Worm (Caenorhabditis elegans) whole organism, L2 larva: ENCODE measurements around the gene fip-7.

Experiments
- C34F6.9 ChIP-seq: fragments of 150-350 bp; optimal IDR thresholded peaks from 2 replicates; lab custom pipeline; 2014; ENCODE audit warnings: missing biosample characterization, missing genetic modification characterization
- F13H6.1 ChIP-seq: sonication (generic microtip); optimal IDR thresholded peaks from 2 replicates; lab custom pipeline; 2016; ENCODE audit warnings: missing genetic modification characterization, missing compliant biosample characterization
- Y55F3AM.14 ChIP-seq: fragments of 200-800 bp; sonication (Bioruptor generic); optimal IDR thresholded peaks from 2 replicates; lab custom pipeline; 2018; ENCODE audit warnings: mild to moderate bottlenecking, missing genetic modification characterization, missing compliant biosample characterization
- ZK546.5 ChIP-seq: sonication (generic microtip); optimal IDR thresholded peaks from 2 replicates; lab custom pipeline; 2017; ENCODE audit warnings: missing biosample characterization, missing genetic modification characterization
- alr-1 ChIP-seq: fragments of 150-350 bp; optimal IDR thresholded peaks from 2 replicates; lab custom pipeline; 2014; ENCODE audit warnings: missing biosample characterization, missing genetic modification characterization
- aly-2 ChIP-seq: fragments of 150-350 bp; optimal IDR thresholded peaks from 2 replicates; lab custom pipeline; 2014; ENCODE audit warnings: missing biosample characterization, missing genetic modification characterization
- ama-1 ChIP-seq: fragments of 150-350 bp; optimal IDR thresholded peaks from 2 replicates; lab custom pipeline; 2018; ENCODE audit warnings: inconsistent platforms
- blmp-1 ChIP-seq: sonication (generic microtip); optimal IDR thresholded peaks from 2 replicates; lab custom pipeline; 2017; ENCODE audit warnings: missing genetic modification characterization, mild to moderate bottlenecking, missing compliant biosample characterization, antibody characterized with exemption, moderate library complexity; ENCODE audit not compliant: insufficient read depth
- ceh-16 ChIP-seq: fragments of 150-350 bp; optimal IDR thresholded peaks from 2 replicates; lab custom pipeline; 2014; ENCODE audit warnings: missing biosample characterization, missing genetic modification characterization
- ceh-82 ChIP-seq: fragments of 150-350 bp; optimal IDR thresholded peaks from 2 replicates; lab custom pipeline; 2014; ENCODE audit warnings: missing biosample characterization, missing genetic modification characterization
- crh-2 ChIP-seq: sonication (generic microtip); optimal IDR thresholded peaks from 2 replicates; lab custom pipeline; 2017; ENCODE audit warnings: missing biosample characterization, missing genetic modification characterization
- dmd-4 ChIP-seq: sonication (generic microtip); optimal IDR thresholded peaks from 2 replicates; lab custom pipeline; 2017; ENCODE audit warnings: missing biosample characterization, missing genetic modification characterization
- egl-27 ChIP-seq: sonication (generic microtip); optimal IDR thresholded peaks from 3 replicates; lab custom pipeline; 2017; ENCODE audit warnings: missing biosample characterization, missing genetic modification reagents, missing genetic modification characterization
- elt-1 ChIP-seq: fragments of 150-350 bp; optimal IDR thresholded peaks from 2 replicates; lab custom pipeline; 2014; ENCODE audit warnings: missing biosample characterization, missing genetic modification characterization
- elt-3 ChIP-seq: sonication (generic microtip); optimal IDR thresholded peaks from 2 replicates; lab custom pipeline; 2017; ENCODE audit warnings: missing biosample characterization, missing genetic modification characterization
- lin-11 ChIP-seq: fragments of 150-350 bp; sonication (generic microtip); optimal IDR thresholded peaks from 2 replicates; lab custom pipeline; 2014; ENCODE audit warnings: missing biosample characterization, missing genetic modification characterization, inconsistent platforms, mixed read lengths
- lin-13 ChIP-seq: fragments of 150-350 bp; optimal IDR thresholded peaks from 2 replicates; lab custom pipeline; 2014; ENCODE audit warnings: missing biosample characterization, missing genetic modification reagents, missing genetic modification characterization
- lin-39 ChIP-seq: fragments of 150-350 bp; optimal IDR thresholded peaks from 2 replicates; lab custom pipeline; 2014; ENCODE audit warnings: missing biosample characterization, missing genetic modification reagents, missing genetic modification characterization
- lsy-2 ChIP-seq, 2 experiments: fragments of 150-350 bp in 1 of 2; sonication (generic microtip) in 1 of 2; optimal IDR thresholded peaks; 2 replicates each; lab custom pipeline; 2014 to 2017; ENCODE audit warnings: missing biosample characterization in 2 of 2, missing genetic modification characterization in 2 of 2
- mab-5 ChIP-seq: fragments of 150-350 bp; optimal IDR thresholded peaks from 2 replicates; lab custom pipeline; 2014; ENCODE audit warnings: missing biosample characterization, missing genetic modification characterization
- mbf-1 ChIP-seq: sonication (generic microtip); optimal IDR thresholded peaks from 2 replicates; lab custom pipeline; 2017; ENCODE audit warnings: missing biosample characterization, missing genetic modification characterization
- mdl-1 ChIP-seq, 2 experiments: fragments of 150-350 bp in 1 of 2; sonication (generic microtip) in 1 of 2; optimal IDR thresholded peaks; 2 replicates each; lab custom pipeline; 2017; ENCODE audit warnings: missing biosample characterization in 2 of 2, missing genetic modification characterization in 2 of 2
- nhr-10 ChIP-seq: sonication (generic microtip); optimal IDR thresholded peaks from 2 replicates; lab custom pipeline; 2017; ENCODE audit warnings: missing biosample characterization, missing genetic modification characterization
- nhr-11 ChIP-seq: fragments of 150-350 bp; optimal IDR thresholded peaks from 2 replicates; lab custom pipeline; 2014; ENCODE audit warnings: missing biosample characterization, missing genetic modification characterization
- nhr-12 ChIP-seq: fragments of 150-350 bp; optimal IDR thresholded peaks from 2 replicates; lab custom pipeline; 2014; ENCODE audit warnings: missing biosample characterization, missing genetic modification characterization
- nhr-129 ChIP-seq: fragments of 150-350 bp; optimal IDR thresholded peaks from 2 replicates; lab custom pipeline; 2014; ENCODE audit warnings: missing biosample characterization, missing genetic modification characterization
- nhr-21 ChIP-seq: fragments of 150-350 bp; optimal IDR thresholded peaks from 2 replicates; lab custom pipeline; 2014; ENCODE audit warnings: missing biosample characterization, missing genetic modification characterization
- nhr-237 ChIP-seq: fragments of 150-350 bp; optimal IDR thresholded peaks from 2 replicates; lab custom pipeline; 2014; ENCODE audit warnings: missing biosample characterization, missing genetic modification characterization
- nhr-25 ChIP-seq: fragments of 150-350 bp; sonication (generic microtip); optimal IDR thresholded peaks from 3 replicates; lab custom pipeline; 2014; ENCODE audit warnings: missing biosample characterization, missing genetic modification characterization
- nhr-6 ChIP-seq: fragments of 150-350 bp; optimal IDR thresholded peaks from 2 replicates; lab custom pipeline; 2014; ENCODE audit warnings: missing biosample characterization, missing genetic modification characterization
- nhr-77 ChIP-seq: fragments of 150-350 bp; optimal IDR thresholded peaks from 2 replicates; lab custom pipeline; 2014; ENCODE audit warnings: missing biosample characterization, missing genetic modification characterization
- peb-1 ChIP-seq: fragments of 150-350 bp; optimal IDR thresholded peaks from 2 replicates; lab custom pipeline; 2014; ENCODE audit warnings: missing biosample characterization, missing genetic modification characterization
- skn-1 ChIP-seq: sonication (generic microtip); optimal IDR thresholded peaks from 2 replicates; lab custom pipeline; 2017; ENCODE audit warnings: missing biosample characterization, missing genetic modification characterization
- sma-3 ChIP-seq: sonication (generic microtip); optimal IDR thresholded peaks from 2 replicates; lab custom pipeline; 2016; ENCODE audit warnings: missing genetic modification reagents, missing genetic modification characterization, missing compliant biosample characterization
- sma-9 ChIP-seq, 2 experiments: fragments of 150-350 bp in 1 of 2; sonication (generic microtip) in 1 of 2; optimal IDR thresholded peaks; 2 replicates each; lab custom pipeline; 2014 to 2016; ENCODE audit warnings: missing genetic modification characterization in 2 of 2, mild to moderate bottlenecking in 1 of 2, missing biosample characterization in 1 of 2, missing compliant biosample characterization in 1 of 2, missing genetic modification reagents in 1 of 2, moderate library complexity in 1 of 2
- snpc-4 ChIP-seq: fragments of 150-350 bp; optimal IDR thresholded peaks from 2 replicates; lab custom pipeline; 2014; ENCODE audit warnings: missing biosample characterization, missing genetic modification characterization
- unc-39 ChIP-seq: fragments of 150-350 bp; optimal IDR thresholded peaks from 2 replicates; lab custom pipeline; 2014; ENCODE audit warnings: missing biosample characterization, missing genetic modification characterization
- unc-55 ChIP-seq: fragments of 150-350 bp; sonication (generic microtip); optimal IDR thresholded peaks from 3 replicates; lab custom pipeline; 2014; ENCODE audit warnings: missing biosample characterization, missing genetic modification reagents, missing genetic modification characterization
- ztf-1 ChIP-seq: fragments of 200-800 bp; sonication (Bioruptor generic); conservative IDR thresholded peaks from 2 replicates; pipeline ENCODE4 v1.3.6; 2022; ENCODE audit warnings: missing genetic modification characterization, missing compliant biosample characterization
- ztf-11 ChIP-seq: sonication (generic microtip); optimal IDR thresholded peaks from 2 replicates; lab custom pipeline; 2017; ENCODE audit warnings: missing biosample characterization, missing genetic modification characterization

The fip-7 gene

DNA sequence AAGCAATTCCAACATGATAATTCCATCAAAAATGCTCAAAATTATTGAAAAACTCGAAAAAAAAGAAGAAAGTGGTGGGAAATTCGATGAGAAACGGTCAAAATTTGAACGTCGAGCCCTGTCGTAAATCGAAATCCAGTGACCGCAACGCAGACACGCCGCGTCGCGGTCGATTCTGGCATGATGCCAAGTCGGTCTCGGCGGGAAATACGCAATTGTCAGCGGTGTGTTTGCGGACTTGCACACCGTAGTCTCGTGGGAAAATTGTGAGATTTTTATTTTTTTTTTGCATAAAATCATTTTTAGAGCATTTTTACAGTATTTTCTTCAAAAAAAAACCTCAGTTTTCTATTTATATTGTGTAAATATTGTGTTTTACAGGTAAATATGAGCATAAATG lies 30.2 kb downstream of the fip-7 start, which contains the start of gene tsr-2 (continued):
- TF ChIP-seq nhr-237 (tag; lab: Kevin White, UChicago) (no peak), C34F6.9 (tag; lab: Kevin White, UChicago) (peak; percentile 96), snpc-4 (tag; lab: Kevin White, UChicago) (peak; percentile 64), unc-39 (tag; lab: Kevin White, UChicago) (no peak), Y55F3AM.14 (GFP tag; lab: Kevin White, UChicago) (peak; percentile 69), ztf-1 (GFP tag; lab: Robert Waterston, UW) (no peak), nhr-11 (tag; lab: Kevin White, UChicago) (no peak)

DNA sequence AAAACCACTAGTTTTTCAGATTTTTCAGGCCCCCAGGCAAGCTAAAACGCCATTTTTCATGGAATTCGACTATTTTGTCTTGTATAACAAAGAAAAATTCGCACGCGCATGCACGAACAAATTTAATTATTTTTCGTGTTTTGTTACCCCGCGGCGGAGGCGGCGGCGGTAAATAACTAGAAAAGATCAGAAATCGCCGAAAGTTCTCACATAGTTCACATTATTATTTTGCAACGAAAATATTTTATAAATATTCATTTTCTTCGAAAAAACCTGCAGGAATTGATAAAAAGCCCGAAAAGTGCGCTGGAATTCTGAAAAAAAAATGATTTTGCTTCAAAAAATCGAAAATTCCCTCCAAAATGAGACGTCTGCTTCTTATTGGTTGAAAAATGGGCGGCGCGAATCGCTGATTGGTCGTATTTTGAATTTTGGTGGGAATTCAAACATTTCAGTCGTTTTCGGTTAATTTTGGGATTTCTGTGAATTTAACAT lies 31.5 kb downstream of the fip-7 start:
- no peak for TF ChIP-seq unc-55
- no peak for TF ChIP-seq nhr-12
- no peak for TF ChIP-seq nhr-11 (tag; lab: Kevin White, UChicago)
- TF ChIP-seq elt-1 (tag; lab: Kevin White, UChicago) = no peak
- TF ChIP-seq unc-39 (tag; lab: Kevin White, UChicago) = no peak
- TF ChIP-seq lsy-2 (tag; optimal IDR thresholded peaks at IDR 0.05; lab: Kevin White, UChicago) = no peak
- no peak for TF ChIP-seq mab-5
- no peak for TF ChIP-seq nhr-237 (tag; lab: Kevin White, UChicago)
- no peak for TF ChIP-seq F13H6.1 (tag; lab: Kevin White, UChicago)
- no peak for TF ChIP-seq blmp-1 (tag; lab: Kevin White, UChicago)
- no peak for TF ChIP-seq ama-1 (lab: Kevin White, UChicago)
- no peak for TF ChIP-seq lin-13
- no peak for TF ChIP-seq lin-11
- no peak for TF ChIP-seq nhr-25
- TF ChIP-seq C34F6.9 (tag; lab: Kevin White, UChicago) = no peak
- TF ChIP-seq nhr-10 (tag; lab: Kevin White, UChicago) = no peak
- no peak for TF ChIP-seq nhr-129
- no peak for TF ChIP-seq crh-2 (tag; lab: Kevin White, UChicago)
- no peak for TF ChIP-seq aly-2 (tag; lab: Kevin White, UChicago)

DNA sequence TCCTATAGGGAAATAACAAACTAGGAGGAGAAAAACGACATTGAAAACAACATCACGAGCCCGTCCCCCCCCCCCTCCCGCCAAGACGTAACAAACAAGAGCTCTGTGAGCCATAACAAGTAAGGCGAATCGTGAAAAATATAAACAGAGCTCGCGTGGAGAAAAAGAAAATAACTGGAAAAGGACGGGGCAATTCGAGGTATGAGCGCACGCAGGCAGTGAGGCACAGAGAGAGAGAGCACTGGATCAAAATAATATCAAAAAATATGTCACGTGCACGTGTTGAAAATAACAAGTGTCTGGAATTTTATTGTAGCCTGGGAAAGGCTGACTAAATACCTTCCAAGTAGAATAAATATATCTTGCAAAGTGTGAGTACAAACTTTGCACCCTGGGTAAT lies 32.7 kb downstream of the fip-7 start:
- TF ChIP-seq ama-1 (lab: Kevin White, UChicago) (no peak), peb-1 (tag; lab: Kevin White, UChicago) (no peak), crh-2 (tag; lab: Kevin White, UChicago) (peak; percentile 31), aly-2 (tag; lab: Kevin White, UChicago) (no peak), mdl-1 (tag; optimal IDR thresholded peaks at IDR 0.05; lab: Kevin White, UChicago) (no peak), dmd-4 (no peak), C34F6.9 (tag; lab: Kevin White, UChicago) (peak; percentile 54), alr-1 (tag; lab: Kevin White, UChicago) (no peak), snpc-4 (tag; lab: Kevin White, UChicago) (no peak), nhr-21 (tag; lab: Kevin White, UChicago) (peak; percentile 17), blmp-1 (tag; lab: Kevin White, UChicago) (no peak), unc-39 (tag; lab: Kevin White, UChicago) (no peak), sma-9 (GFP tag; optimal IDR thresholded peaks at IDR 0.05; lab: Kevin White, UChicago) (peak; percentile 10), sma-9 (tag; optimal IDR thresholded peaks at IDR 0.05; lab: Kevin White, UChicago) (no peak), nhr-77 (tag; lab: Kevin White, UChicago) (no peak), lin-11 (peak; percentile 53), ztf-1 (GFP tag; lab: Robert Waterston, UW) (no peak), nhr-25 (no peak), sma-3 (GFP tag; lab: Kevin White, UChicago) (no peak), ztf-11 (tag; lab: Kevin White, UChicago) (no peak), nhr-10 (tag; lab: Kevin White, UChicago) (no peak), elt-3 (tag; lab: Kevin White, UChicago) (no peak), unc-55 (no peak), ceh-82 (tag; lab: Kevin White, UChicago) (no peak), nhr-237 (tag; lab: Kevin White, UChicago) (no peak), mbf-1 (tag; lab: Kevin White, UChicago) (no peak), egl-27 (no peak), lsy-2 (tag; optimal IDR thresholded peaks at IDR 0.05; lab: Kevin White, UChicago) (peak in 1 of 2 experiments; percentile 43), elt-1 (tag; lab: Kevin White, UChicago) (no peak), nhr-129 (no peak), nhr-11 (tag; lab: Kevin White, UChicago) (no peak)

- no peak for TF ChIP-seq nhr-6 (tag; lab: Kevin White, UChicago)
- no peak for TF ChIP-seq skn-1
- no peak for TF ChIP-seq lin-39 (tag; lab: Kevin White, UChicago)
- TF ChIP-seq nhr-25 = no peak
- no peak for TF ChIP-seq nhr-237 (tag; lab: Kevin White, UChicago)
- no peak for TF ChIP-seq ZK546.5
- no peak for TF ChIP-seq nhr-10 (tag; lab: Kevin White, UChicago)
- TF ChIP-seq ztf-11 (tag; lab: Kevin White, UChicago) = no peak
- TF ChIP-seq Y55F3AM.14 (GFP tag; lab: Kevin White, UChicago) = no peak
- no peak for TF ChIP-seq sma-3 (GFP tag; lab: Kevin White, UChicago)
- no peak for TF ChIP-seq mdl-1 (tag; optimal IDR thresholded peaks at IDR 0.05; lab: Kevin White, UChicago)
- no peak for TF ChIP-seq nhr-12
- TF ChIP-seq F13H6.1 (tag; lab: Kevin White, UChicago) = no peak
- TF ChIP-seq dmd-4 = no peak
- no peak for TF ChIP-seq elt-3 (tag; lab: Kevin White, UChicago)
- no peak for TF ChIP-seq nhr-77 (tag; lab: Kevin White, UChicago)
- TF ChIP-seq blmp-1 (tag; lab: Kevin White, UChicago) = no peak
- no peak for TF ChIP-seq nhr-21 (tag; lab: Kevin White, UChicago)
- no peak for TF ChIP-seq ceh-16 (tag; lab: Kevin White, UChicago)
Observed at ce11 chrIV:16659475-16659874, 33.5 kb downstream of the fip-7 start.
